Worm (Caenorhabditis elegans) whole organism, L1 larva: ENCODE results near the gene crn-2.

ENCODE experiments used
- C16A3.4 ChIP-seq: fragments of 150-350 bp; optimal IDR thresholded peaks from 2 replicates; lab custom pipeline; 2014; ENCODE audit warnings: missing biosample characterization, missing genetic modification characterization
- elt-2 ChIP-seq: sonication (generic microtip); optimal IDR thresholded peaks from 2 replicates; lab custom pipeline; 2016; ENCODE audit warnings: missing genetic modification characterization, mild to moderate bottlenecking, inconsistent platforms, missing compliant biosample characterization, missing genetic modification reagents
- elt-3 ChIP-seq, 6 experiments: fragments of 150-350 bp in 1 of 6; sonication (generic microtip); optimal IDR thresholded peaks; 2 replicates each; lab custom pipeline; 2017 to 2018; ENCODE audit warnings: missing biosample characterization in 6 of 6, missing genetic modification characterization in 6 of 6, inconsistent platforms in 1 of 6
- lin-13 ChIP-seq: fragments of 150-350 bp; optimal IDR thresholded peaks from 2 replicates; lab custom pipeline; 2014; ENCODE audit warnings: missing biosample characterization, missing genetic modification reagents, missing genetic modification characterization
- mep-1 ChIP-seq: fragments of 150-350 bp; optimal IDR thresholded peaks from 2 replicates; lab custom pipeline; 2014; ENCODE audit warnings: missing biosample characterization, missing genetic modification characterization
- nhr-11 ChIP-seq: fragments of 150-350 bp; optimal IDR thresholded peaks from 2 replicates; lab custom pipeline; 2014; ENCODE audit warnings: missing biosample characterization, missing genetic modification characterization
- nhr-237 ChIP-seq: fragments of 150-350 bp; optimal IDR thresholded peaks from 2 replicates; lab custom pipeline; 2014; ENCODE audit warnings: missing biosample characterization, missing genetic modification characterization
- nhr-47 ChIP-seq: sonication (generic microtip); optimal IDR thresholded peaks from 2 replicates; lab custom pipeline; 2016; ENCODE audit warnings: mild to moderate bottlenecking, missing genetic modification characterization, moderate library complexity, missing compliant biosample characterization
- skn-1 ChIP-seq: fragments of 150-350 bp; optimal IDR thresholded peaks from 2 replicates; lab custom pipeline; 2014; ENCODE audit warnings: missing biosample characterization, missing genetic modification characterization
- snpc-4 ChIP-seq: fragments of 150-350 bp; optimal IDR thresholded peaks from 2 replicates; lab custom pipeline; 2014; ENCODE audit warnings: missing biosample characterization, missing genetic modification characterization
- tlp-1 ChIP-seq: fragments of 150-350 bp; optimal IDR thresholded peaks from 2 replicates; lab custom pipeline; 2014; ENCODE audit warnings: missing biosample characterization, missing genetic modification characterization
- unc-130 ChIP-seq: fragments of 150-350 bp; optimal IDR thresholded peaks from 2 replicates; lab custom pipeline; 2017; ENCODE audit warnings: missing biosample characterization, missing genetic modification characterization, inconsistent platforms
- zag-1 ChIP-seq: fragments of 150-350 bp; optimal IDR thresholded peaks from 2 replicates; lab custom pipeline; 2014; ENCODE audit warnings: missing biosample characterization, missing genetic modification characterization

ce11 chrV:5580517-5580916 lies 13.9 kb upstream of the crn-2 start:
- TF ChIP-seq zag-1 (no peak), mep-1 (tag; lab: Kevin White, UChicago) (peak; percentile 58), nhr-47 (tag; lab: Kevin White, UChicago) (peak; percentile 46), skn-1 (tag; lab: Kevin White, UChicago) (peak; percentile 50), C16A3.4 (no peak), elt-2 (tag; lab: Kevin White, UChicago) (no peak), lin-13 (GFP tag; lab: Kevin White, UChicago) (peak; percentile 40), nhr-11 (tag; lab: Kevin White, UChicago) (no peak), unc-130 (no peak), snpc-4 (peak; percentile 50), elt-3 (tag; optimal IDR thresholded peaks at IDR 0.05; lab: Kevin White, UChicago) (no peak), nhr-237 (peak; percentile 12), tlp-1 (tag; lab: Kevin White, UChicago) (no peak)
